Fruit fly (Drosophila melanogaster): Measurements from ENCODE around the gene CG4678.

CG4678 gene

DNA sequence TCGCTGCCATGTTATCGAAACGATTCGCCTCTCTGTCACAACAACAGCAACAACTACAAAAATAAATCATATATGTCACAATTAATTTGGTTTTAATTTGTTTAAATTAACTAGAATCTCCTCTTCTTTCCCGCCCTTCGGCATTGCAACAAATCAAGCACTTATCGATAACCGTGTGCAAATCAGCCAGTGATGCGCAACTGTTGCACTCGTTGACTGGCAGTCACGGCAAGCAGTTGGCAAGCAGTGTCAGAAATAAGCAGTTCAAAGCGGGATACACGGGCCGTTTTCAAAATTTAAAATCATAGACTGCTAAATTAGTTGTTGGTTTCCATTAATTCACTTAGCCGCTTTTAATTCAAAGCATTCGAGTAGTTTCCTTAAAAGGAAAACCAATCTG is 12.2 kb upstream of the CG4678 start, which contains the start of gene Axs (continued):
- TF ChIP-seq Rfx (GFP tag; IDR thresholded peaks at IDR 0.05) (peak; percentile 54), MBD-R2 (GFP tag; IDR thresholded peaks at IDR 0.05) (peak; percentile 23; the same call in 1 of the 2 replicates), CG31365 (tag; optimal IDR thresholded peaks at IDR 0.05) (peak; percentile 97), Atf-2 (GFP tag; optimal IDR thresholded peaks at IDR 0.05) (peak; percentile 15), CTCF (GFP tag; optimal IDR thresholded peaks at IDR 0.05) (peak; percentile 21), eve (GFP tag; optimal IDR thresholded peaks at IDR 0.05) (no peak), Sin3A (optimal IDR thresholded peaks at IDR 0.05) (peak; percentile 48), Mes4 (GFP tag; optimal IDR thresholded peaks at IDR 0.05) (peak; percentile 29), CG6791 (GFP tag; IDR thresholded peaks at IDR 0.05; ENCODE audit: partially characterized antibody) (peak; percentile 75), CG2116 (GFP tag; optimal IDR thresholded peaks at IDR 0.05) (peak; percentile 85), hb (GFP tag; IDR thresholded peaks at IDR 0.05; ENCODE audit: partially characterized antibody) (peak; percentile 69), pb (GFP tag; optimal IDR thresholded peaks at IDR 0.05) (peak; percentile 37), CG13296 (GFP tag; optimal IDR thresholded peaks at IDR 0.05) (no peak), Ravus (GFP tag; IDR thresholded peaks at IDR 0.05) (no peak), crp (GFP tag; optimal IDR thresholded peaks at IDR 0.05) (peak in 1 of 2 experiments; percentile 32), CG17385 (GFP tag; optimal IDR thresholded peaks at IDR 0.05) (peak; percentile 78), CG17328 (GFP tag; IDR thresholded peaks at IDR 0.05) (no peak), tup (GFP tag; optimal IDR thresholded peaks at IDR 0.05) (no peak), CG12299 (tag; optimal IDR thresholded peaks at IDR 0.05) (no peak), CG2120 (GFP tag; optimal IDR thresholded peaks at IDR 0.05) (peak; percentile 50), Dad (GFP tag; optimal IDR thresholded peaks at IDR 0.05) (peak; percentile 20), Doc3 (GFP tag; IDR thresholded peaks at IDR 0.05; ENCODE audit: partially characterized antibody) (peak; percentile 44; the same call in 1 of the 3 replicates), lilli (GFP tag; optimal IDR thresholded peaks at IDR 0.05) (peak; percentile 56), ap (GFP tag; IDR thresholded peaks at IDR 0.05) (no peak), peb (GFP tag; IDR thresholded peaks at IDR 0.05) (no peak), dimm (GFP tag; IDR thresholded peaks at IDR 0.05) (no peak), Atf3 (GFP tag; optimal IDR thresholded peaks at IDR 0.05) (peak; percentile 51), CG3995 (GFP tag; optimal IDR thresholded peaks at IDR 0.05) (peak; percentile 62), CG13287 (GFP tag; IDR thresholded peaks at IDR 0.05; ENCODE audit: partially characterized antibody) (peak; percentile 77), org-1 (GFP tag; optimal IDR thresholded peaks at IDR 0.05) (no peak), CG15601 (tag; optimal IDR thresholded peaks at IDR 0.05) (peak; percentile 32), CG9932 (GFP tag; IDR thresholded peaks at IDR 0.05) (peak; percentile 58), croc (GFP tag; conservative IDR thresholded peaks at IDR 0.05) (no peak), CG34422 (GFP tag; IDR thresholded peaks at IDR 0.05) (0 out of 3 replicates have a peak, but pooled peaks have one; percentile 36), GATAe (GFP tag; conservative IDR thresholded peaks at IDR 0.05) (no peak), D (optimal IDR thresholded peaks at IDR 0.05) (no peak), D (GFP tag; optimal IDR thresholded peaks at IDR 0.05) (no peak), Bgb (GFP tag; IDR thresholded peaks at IDR 0.05; ENCODE audit: partially characterized antibody) (peak; percentile 85), Mad (GFP tag; optimal IDR thresholded peaks at IDR 0.05) (peak; percentile 27), Dp (GFP tag; optimal IDR thresholded peaks at IDR 0.05) (peak; percentile 98), dm (GFP tag; optimal IDR thresholded peaks at IDR 0.05) (peak; percentile 40), lmd (GFP tag; IDR thresholded peaks at IDR 0.05) (no peak), slbo (GFP tag; IDR thresholded peaks at IDR 0.05) (peak; percentile 52), CG7786 (GFP tag; optimal IDR thresholded peaks at IDR 0.05) (no peak), HmgD (GFP tag; optimal IDR thresholded peaks at IDR 0.05) (peak; percentile 24), sens (GFP tag) (peak; percentile 76), grau (tag; optimal IDR thresholded peaks at IDR 0.05) (peak; percentile 38), NC2α (GFP tag; optimal IDR thresholded peaks at IDR 0.05) (no peak), YL-1 (GFP tag; optimal IDR thresholded peaks at IDR 0.05) (peak; percentile 41), CG12769 (tag; optimal IDR thresholded peaks at IDR 0.05) (peak; percentile 16), hth (optimal IDR thresholded peaks at IDR 0.05) (no peak), CG10979 (tag; optimal IDR thresholded peaks at IDR 0.05) (no peak), CG4820 (GFP tag; optimal IDR thresholded peaks at IDR 0.05) (no peak)
